Fruit fly (Drosophila melanogaster): ENCODE data around the gene CG7275.

DNA sequence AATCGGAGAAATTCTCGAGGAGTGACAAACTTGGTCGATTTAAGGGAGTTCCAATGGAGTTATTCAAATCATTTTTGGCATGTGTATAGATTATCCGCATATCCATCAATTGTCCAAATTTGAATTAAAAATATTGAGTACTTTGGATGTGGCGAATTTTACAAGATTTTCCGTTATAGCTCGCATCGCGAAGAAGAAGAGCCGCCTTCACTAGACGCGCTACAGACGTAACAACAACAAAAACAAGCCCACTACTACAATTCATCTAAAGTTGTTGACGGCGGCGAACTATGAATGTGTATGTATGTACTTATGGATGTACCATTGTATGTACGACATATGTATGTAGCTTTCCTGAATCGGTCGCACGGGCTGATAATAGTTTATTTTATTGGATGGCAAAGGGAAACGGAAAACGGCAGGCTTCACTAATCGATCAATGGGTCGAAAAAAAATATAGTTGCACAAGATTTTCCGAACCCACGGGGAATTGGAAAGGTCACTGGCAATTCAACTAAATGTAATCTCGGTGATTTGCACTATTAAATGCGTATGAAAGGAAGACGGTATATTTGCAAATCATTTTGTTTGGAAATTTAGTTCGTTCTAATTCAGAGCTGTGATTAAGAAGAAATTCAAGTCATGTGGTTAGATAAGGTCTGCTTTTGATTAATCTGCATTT is 16.2 kb downstream of the CG7275 start:
- TF ChIP-seq CG8478 (optimal IDR thresholded peaks at IDR 0.05) (no peak), CTCF (optimal IDR thresholded peaks at IDR 0.05) (no peak)
